Fruit fly (Drosophila melanogaster) whole organism, embryonic: ENCODE data around the gene CG13108.

Experiments
- CG13296 ChIP-seq: fragments of 200-800 bp; sonication (Bioruptor generic); optimal IDR thresholded peaks from 3 replicates; lab custom pipeline; 2018; ENCODE audit warnings: missing biosample characterization, mild to moderate bottlenecking, missing genetic modification characterization
- CG14441 ChIP-seq: fragments of 200-800 bp; sonication (Bioruptor generic); IDR thresholded peaks from 2 replicates; pipeline ENCODE4 v1.3.6; 2022; ENCODE audit warnings: missing biosample characterization, missing genetic modification characterization
- CrebB ChIP-seq: fragments of 200-800 bp; sonication (Bioruptor generic); optimal IDR thresholded peaks from 3 replicates; lab custom pipeline; 2018; ENCODE audit warnings: missing biosample characterization, mild to moderate bottlenecking, missing genetic modification characterization
- Trl ChIP-seq, 3 experiments: fragments of >200 bp in 2 of 3; fragments of 200-800 bp in 1 of 3; sonication (Bioruptor generic) in 1 of 3; optimal IDR thresholded peaks; 2 replicates in 1 of 3; 3 replicates in 2 of 3; lab custom pipeline; 2016 to 2017; ENCODE audit warnings: missing biosample characterization in 1 of 3, missing genetic modification characterization in 1 of 3
- emc ChIP-seq: fragments of 200-800 bp; sonication (Bioruptor generic); optimal IDR thresholded peaks from 2 replicates; lab custom pipeline; 2016; ENCODE audit warnings: missing biosample characterization, missing genetic modification characterization

DNA sequence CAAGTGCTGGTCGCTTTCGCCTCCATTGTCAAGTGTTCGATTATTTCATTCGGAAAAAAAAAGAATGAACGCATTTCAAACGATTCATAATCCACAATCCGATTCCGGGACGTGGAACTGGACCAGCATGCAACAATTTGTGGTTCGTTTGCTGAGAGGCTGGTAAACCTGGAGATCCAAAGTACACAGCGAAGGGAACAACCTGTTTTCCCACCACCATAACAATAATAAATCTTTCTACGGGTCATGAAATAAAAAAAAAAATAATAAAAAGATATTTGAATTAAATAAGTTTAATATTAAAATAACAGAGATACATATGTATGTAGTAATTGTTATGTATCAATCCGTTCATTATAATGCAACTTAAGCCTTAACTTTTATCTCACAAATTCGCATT, 39.6 kb upstream of the CG13108 start:
- TF ChIP-seq CG14441 (GFP tag; lab: Robert Waterston, UW) (no peak), CrebB (tag; lab: Kevin White, UChicago) (no peak), Trl (optimal IDR thresholded peaks at IDR 0.05; lab: Kevin White, UChicago) (no peak), Trl (GFP tag; optimal IDR thresholded peaks at IDR 0.05; lab: Kevin White, UChicago) (no peak), emc (no peak), CG13296 (GFP tag; lab: Kevin White, UChicago) (no peak)
